Worm (Caenorhabditis elegans) whole organism, young adult: ENCODE data around the gene srbc-67.
A peak's percentile ranks its signal among the peaks of the same experiment; 100 is the strongest.

Experiments
- B0035.1 ChIP-seq: sonication (generic microtip); optimal IDR thresholded peaks from 2 replicates; lab custom pipeline; 2016; ENCODE audit warnings: missing genetic modification characterization, mild to moderate bottlenecking, missing compliant biosample characterization, missing genotype, missing genetic modification reagents
- B0261.1 ChIP-seq: sonication (generic microtip); optimal IDR thresholded peaks from 2 replicates; lab custom pipeline; 2016; ENCODE audit warnings: mild to moderate bottlenecking, missing genetic modification characterization, moderate library complexity, missing compliant biosample characterization
- D2030.7 ChIP-seq: fragments of 200-800 bp; sonication (Bioruptor generic); IDR thresholded peaks from 2 replicates; pipeline ENCODE4 v1.3.6; 2022; ENCODE audit warnings: missing genetic modification reagents, missing genetic modification characterization, missing compliant biosample characterization
- F10E7.11 ChIP-seq: sonication (generic microtip); optimal IDR thresholded peaks from 2 replicates; lab custom pipeline; 2017; ENCODE audit warnings: mild to moderate bottlenecking, missing genetic modification characterization, moderate library complexity, missing compliant biosample characterization
- F22D6.2 ChIP-seq: sonication (generic microtip); optimal IDR thresholded peaks from 2 replicates; lab custom pipeline; 2016; ENCODE audit warnings: mild to moderate bottlenecking, missing genetic modification characterization, missing compliant biosample characterization
- T07F8.4 ChIP-seq: sonication (generic microtip); optimal IDR thresholded peaks from 2 replicates; lab custom pipeline; 2016; ENCODE audit warnings: mild to moderate bottlenecking, missing genetic modification characterization, moderate library complexity, missing compliant biosample characterization
- Y56A3A.18 ChIP-seq: fragments of 200-800 bp; sonication (Bioruptor generic); IDR thresholded peaks from 2 replicates; pipeline ENCODE4 v1.3.6; 2022; ENCODE audit warnings: missing genetic modification reagents, missing genetic modification characterization, missing compliant biosample characterization
- Y67H2A.10 ChIP-seq: fragments of 200-800 bp; sonication (Bioruptor generic); conservative IDR thresholded peaks from 2 replicates; pipeline ENCODE4 v1.3.6; 2022; ENCODE audit warnings: missing genetic modification reagents, missing genetic modification characterization, missing compliant biosample characterization
- ZK185.1 ChIP-seq: sonication (generic microtip); optimal IDR thresholded peaks from 2 replicates; lab custom pipeline; 2016; ENCODE audit warnings: mild to moderate bottlenecking, missing genetic modification characterization, missing compliant biosample characterization; ENCODE audit not compliant: poor library complexity, severe bottlenecking
- aptf-2 ChIP-seq: fragments of 200-800 bp; sonication (Bioruptor generic); conservative IDR thresholded peaks from 2 replicates; pipeline ENCODE4 v1.3.6; 2022; ENCODE audit warnings: missing genetic modification reagents, missing genetic modification characterization, missing compliant biosample characterization
- aptf-3 ChIP-seq: fragments of 200-800 bp; sonication (Bioruptor generic); IDR thresholded peaks from 2 replicates; pipeline ENCODE4 v1.3.6; 2022; ENCODE audit warnings: missing genetic modification characterization, missing compliant biosample characterization
- attf-5 ChIP-seq: fragments of 200-800 bp; sonication (Bioruptor generic); optimal IDR thresholded peaks from 2 replicates; lab custom pipeline; 2018; ENCODE audit warnings: mild to moderate bottlenecking, missing genetic modification characterization, missing compliant biosample characterization
- ccch-3 ChIP-seq: fragments of 200-800 bp; sonication (Bioruptor generic); optimal IDR thresholded peaks from 2 replicates; lab custom pipeline; 2018; ENCODE audit warnings: mild to moderate bottlenecking, missing genetic modification characterization, missing compliant biosample characterization
- ceh-100 ChIP-seq: fragments of 200-800 bp; sonication (Bioruptor generic); IDR thresholded peaks from 2 replicates; pipeline ENCODE4 v1.3.6; 2022; ENCODE audit warnings: missing genetic modification reagents, missing genetic modification characterization, missing compliant biosample characterization
- ceh-58 ChIP-seq: fragments of 200-800 bp; sonication (Bioruptor generic); IDR thresholded peaks from 2 replicates; pipeline ENCODE4 v1.3.6; 2022; ENCODE audit warnings: missing genetic modification characterization, missing compliant biosample characterization
- ceh-91 ChIP-seq: fragments of 200-800 bp; sonication (Bioruptor generic); IDR thresholded peaks from 2 replicates; pipeline ENCODE4 v1.3.6; 2022; ENCODE audit warnings: missing genetic modification reagents, missing genetic modification characterization, missing compliant biosample characterization
- dpl-1 ChIP-seq: fragments of 150-350 bp; optimal IDR thresholded peaks from 2 replicates; lab custom pipeline; 2014; ENCODE audit warnings: missing biosample characterization, missing genetic modification reagents, missing genetic modification characterization
- egrh-3 ChIP-seq: fragments of 200-800 bp; sonication (Bioruptor generic); IDR thresholded peaks from 2 replicates; pipeline ENCODE4 v1.3.6; 2022; ENCODE audit warnings: missing genetic modification reagents, missing genetic modification characterization, missing compliant biosample characterization
- ets-4 ChIP-seq: fragments of 200-800 bp; sonication (Bioruptor generic); optimal IDR thresholded peaks from 2 replicates; lab custom pipeline; 2018; ENCODE audit warnings: mild to moderate bottlenecking, missing genetic modification characterization, missing compliant biosample characterization
- fkh-3 ChIP-seq: sonication (generic microtip); optimal IDR thresholded peaks from 2 replicates; lab custom pipeline; 2016; ENCODE audit warnings: mild to moderate bottlenecking, missing genetic modification characterization, missing compliant biosample characterization
- hmg-1.2 ChIP-seq: fragments of 200-800 bp; sonication (Bioruptor generic); IDR thresholded peaks from 2 replicates; pipeline ENCODE4 v1.3.6; 2022; ENCODE audit warnings: missing genetic modification reagents, missing genetic modification characterization, missing compliant biosample characterization
- lag-1 ChIP-seq: fragments of 200-800 bp; sonication (Bioruptor generic); IDR thresholded peaks from 2 replicates; pipeline ENCODE4 v1.3.6; 2022; ENCODE audit warnings: missing genetic modification reagents, missing genetic modification characterization, missing compliant biosample characterization
- lin-26 ChIP-seq: fragments of 200-800 bp; sonication (Bioruptor generic); IDR thresholded peaks from 2 replicates; pipeline ENCODE4 v1.3.6; 2022; ENCODE audit warnings: missing genetic modification reagents, missing genetic modification characterization, missing compliant biosample characterization
- lin-40 ChIP-seq: sonication (generic microtip); optimal IDR thresholded peaks from 2 replicates; lab custom pipeline; 2016; ENCODE audit warnings: missing genetic modification characterization, mild to moderate bottlenecking, missing compliant biosample characterization, missing genotype, missing genetic modification reagents
- lin-54 ChIP-seq: fragments of 200-800 bp; sonication (Bioruptor generic); optimal IDR thresholded peaks from 2 replicates; lab custom pipeline; 2018; ENCODE audit warnings: mild to moderate bottlenecking, missing genetic modification characterization, missing compliant biosample characterization
- lir-1 ChIP-seq: fragments of 200-800 bp; sonication (Bioruptor generic); conservative IDR thresholded peaks from 2 replicates; pipeline ENCODE4 v1.3.6; 2022; ENCODE audit warnings: missing genetic modification reagents, missing genetic modification characterization, missing compliant biosample characterization
- lsl-1 ChIP-seq: fragments of 200-800 bp; sonication (Bioruptor generic); optimal IDR thresholded peaks from 2 replicates; lab custom pipeline; 2018; ENCODE audit warnings: mild to moderate bottlenecking, missing genetic modification characterization, moderate library complexity, missing compliant biosample characterization
- lsy-27 ChIP-seq: sonication (generic microtip); optimal IDR thresholded peaks from 2 replicates; lab custom pipeline; 2017; ENCODE audit warnings: missing genetic modification characterization, mild to moderate bottlenecking, missing compliant biosample characterization, antibody characterized with exemption, missing genotype, borderline replicate concordance; ENCODE audit not compliant: insufficient read depth
- madf-10 ChIP-seq: sonication (generic microtip); optimal IDR thresholded peaks from 2 replicates; lab custom pipeline; 2016; ENCODE audit warnings: mild to moderate bottlenecking, missing genetic modification characterization, missing compliant biosample characterization
- madf-3 ChIP-seq: fragments of 200-800 bp; sonication (Bioruptor generic); IDR thresholded peaks from 2 replicates; pipeline ENCODE4 v1.3.6; 2022; ENCODE audit warnings: missing genetic modification reagents, missing genetic modification characterization, missing compliant biosample characterization
- mxl-1 ChIP-seq: sonication (generic microtip); optimal IDR thresholded peaks from 2 replicates; lab custom pipeline; 2016; ENCODE audit warnings: missing genetic modification characterization, missing compliant biosample characterization
- nhr-90 ChIP-seq: sonication (generic microtip); optimal IDR thresholded peaks from 2 replicates; lab custom pipeline; 2016; ENCODE audit warnings: missing genotype, mild to moderate bottlenecking, missing genetic modification characterization, missing compliant biosample characterization
- pbrm-1 ChIP-seq: fragments of 200-800 bp; sonication (Bioruptor generic); IDR thresholded peaks from 2 replicates; pipeline ENCODE4 v1.3.6; 2022; ENCODE audit warnings: missing genetic modification reagents, missing genetic modification characterization, missing compliant biosample characterization
- rpc-1 ChIP-seq, 2 experiments: fragments of 150-350 bp in 1 of 2; sonication (generic microtip) in 1 of 2; optimal IDR thresholded peaks; 2 replicates each; lab custom pipeline; 2014 to 2018; ENCODE audit warnings: missing biosample characterization in 1 of 2, missing genetic modification characterization in 1 of 2, missing genetic modification reagents in 1 of 2, missing genotype in 1 of 2
- snpc-1.3 ChIP-seq: sonication (generic microtip); optimal IDR thresholded peaks from 2 replicates; lab custom pipeline; 2017; ENCODE audit warnings: missing genetic modification characterization, mild to moderate bottlenecking, missing compliant biosample characterization, antibody characterized with exemption, moderate library complexity, missing genotype, missing genetic modification reagents; ENCODE audit not compliant: insufficient read depth
- tlf-1 ChIP-seq: fragments of 200-800 bp; sonication (Bioruptor generic); optimal IDR thresholded peaks from 2 replicates; lab custom pipeline; 2018; ENCODE audit warnings: mild to moderate bottlenecking, missing genetic modification characterization, missing compliant biosample characterization
- unc-62 ChIP-seq: fragments of 150-350 bp; optimal IDR thresholded peaks from 2 replicates; lab custom pipeline; 2014; ENCODE audit warnings: missing biosample characterization, missing genetic modification reagents, missing genetic modification characterization
- zfh-2 ChIP-seq: fragments of 200-800 bp; sonication (Bioruptor generic); conservative IDR thresholded peaks from 2 replicates; pipeline ENCODE4 v1.3.6; 2022; ENCODE audit warnings: missing genetic modification reagents, missing genetic modification characterization, missing compliant biosample characterization
- ztf-25 ChIP-seq: fragments of 200-800 bp; sonication (Bioruptor generic); IDR thresholded peaks from 2 replicates; pipeline ENCODE4 v1.3.6; 2022; ENCODE audit warnings: missing genetic modification reagents, missing genetic modification characterization, missing compliant biosample characterization

Gene srbc-67

DNA sequence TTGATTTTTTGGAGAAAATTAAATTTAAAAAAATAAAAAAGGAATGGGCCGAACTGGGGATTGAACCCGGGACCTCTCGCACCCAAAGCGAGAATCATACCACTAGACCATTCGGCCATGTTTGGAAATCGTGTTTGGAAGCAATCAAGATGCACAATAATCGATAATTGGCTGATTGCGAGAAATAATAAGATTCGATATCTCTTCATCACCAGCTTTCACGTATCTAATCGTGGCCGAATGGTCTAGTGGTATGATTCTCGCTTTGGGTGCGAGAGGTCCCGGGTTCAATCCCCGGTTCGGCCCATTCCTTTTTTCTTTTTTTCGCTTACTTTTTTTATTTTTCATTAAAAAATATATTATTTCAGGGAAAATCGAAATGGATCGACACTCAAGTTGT lies 41.1 kb upstream of the srbc-67 start (continued):
- TF ChIP-seq ccch-3 (no peak), lin-54 (GFP tag; lab: Kevin White, UChicago) (peak; percentile 36), ceh-91 (GFP tag; lab: Robert Waterston, UW) (no peak), pbrm-1 (GFP tag; lab: Robert Waterston, UW) (peak; percentile 7; the same call in 1 of the 2 replicates), fkh-3 (tag; lab: Kevin White, UChicago) (no peak), hmg-1.2 (GFP tag; lab: Robert Waterston, UW) (peak; percentile 41; the same call in 1 of the 2 replicates), ceh-100 (GFP tag; lab: Robert Waterston, UW) (no peak), Y67H2A.10 (GFP tag; lab: Robert Waterston, UW) (no peak), ets-4 (GFP tag; lab: Kevin White, UChicago) (no peak), ceh-58 (GFP tag; lab: Robert Waterston, UW) (no peak), lin-26 (GFP tag; lab: Robert Waterston, UW) (peak; percentile 79), T07F8.4 (tag; lab: Kevin White, UChicago) (peak; percentile 25), aptf-3 (GFP tag; lab: Robert Waterston, UW) (0 out of 2 replicates have a peak, but pooled peaks have one; percentile 21), mxl-1 (tag; lab: Kevin White, UChicago) (no peak), dpl-1 (no peak), D2030.7 (GFP tag; lab: Robert Waterston, UW) (peak; percentile 60), madf-10 (no peak), lin-40 (tag; lab: Kevin White, UChicago) (no peak), F22D6.2 (tag; lab: Kevin White, UChicago) (no peak), lag-1 (GFP tag; lab: Robert Waterston, UW) (no peak), lsl-1 (peak; percentile 43), snpc-1.3 (tag; lab: Kevin White, UChicago) (peak; percentile 31), B0261.1 (tag; lab: Kevin White, UChicago) (peak; percentile 65)

DNA sequence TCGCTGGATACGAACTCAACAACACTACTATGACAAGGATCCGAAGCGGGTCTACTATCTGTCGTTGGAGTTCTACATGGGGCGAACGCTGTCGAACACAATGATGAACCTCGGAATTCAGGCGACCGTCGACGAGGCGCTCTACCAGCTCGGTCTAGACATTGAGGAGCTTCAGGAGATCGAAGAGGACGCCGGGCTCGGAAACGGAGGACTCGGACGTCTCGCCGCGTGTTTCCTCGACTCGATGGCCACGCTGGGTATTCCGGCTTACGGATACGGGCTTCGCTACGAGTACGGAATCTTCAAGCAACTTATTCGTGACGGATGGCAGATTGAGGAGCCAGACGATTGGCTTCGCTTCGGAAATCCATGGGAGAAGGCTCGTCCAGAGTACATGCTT lies 40.6 kb upstream of the srbc-67 start:
- TF ChIP-seq ztf-25 (GFP tag; lab: Robert Waterston, UW), result no peak
- TF ChIP-seq aptf-2, result no peak
- TF ChIP-seq egrh-3, result peak; percentile 6; the same call in 1 of the 2 replicates
- TF ChIP-seq lag-1 (GFP tag; lab: Robert Waterston, UW), result 0 out of 2 replicates have a peak, but pooled peaks have one; percentile 5
- no peak for TF ChIP-seq lsy-27
- TF ChIP-seq madf-3 (GFP tag; lab: Robert Waterston, UW), result no peak
- no peak for TF ChIP-seq B0035.1 (tag; lab: Kevin White, UChicago)
- peak; percentile 65 for TF ChIP-seq zfh-2
- no peak for TF ChIP-seq nhr-90 (tag; lab: Kevin White, UChicago)
- no peak for TF ChIP-seq Y56A3A.18 (GFP tag; lab: Robert Waterston, UW)
- no peak for TF ChIP-seq rpc-1 (optimal IDR thresholded peaks at IDR 0.05; lab: Kevin White, UChicago)
- TF ChIP-seq rpc-1 (tag; optimal IDR thresholded peaks at IDR 0.05; lab: Kevin White, UChicago), result no peak

DNA sequence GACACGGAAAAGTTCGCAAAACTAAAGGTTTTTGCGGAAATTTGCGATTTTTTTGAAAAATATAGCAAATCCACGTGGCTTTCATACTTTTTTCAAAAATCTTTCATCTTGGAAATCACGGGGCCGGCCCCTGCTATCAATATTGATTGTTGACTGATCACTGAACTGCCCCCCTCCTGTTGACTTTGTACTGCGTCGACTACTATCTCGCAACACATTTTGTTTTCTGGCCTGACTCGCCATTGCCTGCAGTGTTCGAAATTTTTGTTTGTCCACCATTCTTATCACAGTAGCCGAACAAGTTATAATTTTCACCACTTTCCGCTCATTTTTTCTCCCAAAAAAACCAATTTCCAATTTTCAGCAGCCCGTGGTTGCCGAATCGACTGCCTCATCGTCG lies 40.0 kb upstream of the srbc-67 start:
- no peak for TF ChIP-seq egrh-3
- TF ChIP-seq attf-5 (GFP tag; lab: Kevin White, UChicago), result peak; percentile 2
- no peak for TF ChIP-seq ztf-25 (GFP tag; lab: Robert Waterston, UW)
- TF ChIP-seq unc-62, result no peak
- no peak for TF ChIP-seq tlf-1 (GFP tag; lab: Kevin White, UChicago)
- no peak for TF ChIP-seq aptf-2
- TF ChIP-seq lir-1 (GFP tag; lab: Robert Waterston, UW), result no peak
- TF ChIP-seq F10E7.11 (tag; lab: Kevin White, UChicago), result no peak
- no peak for TF ChIP-seq ZK185.1 (tag; lab: Kevin White, UChicago)
